Worm (Caenorhabditis elegans): ENCODE data around the gene D2096.6.
"Not testable (repeated sequence)": the region's sequence is repeated elsewhere in the genome, so short reads cannot be mapped to it uniquely, and the experiment has no call there.

Gene D2096.6

DNA sequence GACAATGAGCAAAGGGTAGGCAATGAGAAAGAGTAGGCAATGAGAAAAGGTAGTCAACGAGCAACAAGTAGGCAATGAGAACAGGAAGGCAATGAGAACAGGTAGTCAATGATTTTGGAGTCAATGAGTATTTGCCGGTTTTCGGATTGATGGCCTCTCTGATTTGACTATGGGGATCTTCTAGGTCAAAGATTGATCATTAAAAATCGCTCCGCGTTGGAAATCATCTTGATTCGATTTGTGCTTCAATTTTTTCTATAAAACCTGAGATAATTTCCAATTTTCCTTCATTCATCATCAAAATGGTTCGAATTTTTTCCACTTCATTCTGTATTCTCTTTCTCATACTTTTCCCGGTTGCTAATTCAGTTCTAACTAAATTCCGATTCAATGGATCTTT, 17.0 kb downstream of the D2096.6 start, which contains the start of gene F17E9.16:
Gene F17E9.16 (plus strand): TSS at position 301 of the 400 bp plus-strand sequence.
- not testable (repeated sequence) for TF ChIP-seq drap-1, bed-3, ceh-43 (GFP tag; optimal IDR thresholded peaks at IDR 0.05)

ce11 chrIV:8348073-8348472, 21.0 kb downstream of the D2096.6 start, which contains the start of gene F17E9.4:
F17E9.4 (plus strand) TSS chrIV:8348373.
- TF ChIP-seq mab-5 (tag; optimal IDR thresholded peaks at IDR 0.05) (no peak), M03D4.4 (tag; optimal IDR thresholded peaks at IDR 0.05) (no peak), sptf-1 (tag; optimal IDR thresholded peaks at IDR 0.05) (no peak), blmp-1 (tag; optimal IDR thresholded peaks at IDR 0.05) (no peak), cnd-1 (tag; optimal IDR thresholded peaks at IDR 0.05) (no peak), mep-1 (tag; optimal IDR thresholded peaks at IDR 0.05) (no peak), ztf-11 (tag; optimal IDR thresholded peaks at IDR 0.05) (no peak), elt-3 (tag; optimal IDR thresholded peaks at IDR 0.05) (no peak), nhr-2 (tag; optimal IDR thresholded peaks at IDR 0.05) (no peak), pha-4 (tag; optimal IDR thresholded peaks at IDR 0.05) (no peak), hlh-1 (tag; optimal IDR thresholded peaks at IDR 0.05) (no peak), unc-39 (tag; optimal IDR thresholded peaks at IDR 0.05) (no peak), ceh-43 (GFP tag; optimal IDR thresholded peaks at IDR 0.05) (no peak), ceh-39 (tag; optimal IDR thresholded peaks at IDR 0.05) (no peak), ceh-83 (GFP tag; optimal IDR thresholded peaks at IDR 0.05) (no peak), nhr-12 (tag; optimal IDR thresholded peaks at IDR 0.05) (no peak), unc-62 (GFP tag; optimal IDR thresholded peaks at IDR 0.05) (no peak), ham-2 (GFP tag; optimal IDR thresholded peaks at IDR 0.05) (no peak), lin-32 (GFP tag; optimal IDR thresholded peaks at IDR 0.05) (no peak), unc-120 (tag; optimal IDR thresholded peaks at IDR 0.05; ENCODE audit: poor library complexity, severe bottlenecking) (no peak)

DNA sequence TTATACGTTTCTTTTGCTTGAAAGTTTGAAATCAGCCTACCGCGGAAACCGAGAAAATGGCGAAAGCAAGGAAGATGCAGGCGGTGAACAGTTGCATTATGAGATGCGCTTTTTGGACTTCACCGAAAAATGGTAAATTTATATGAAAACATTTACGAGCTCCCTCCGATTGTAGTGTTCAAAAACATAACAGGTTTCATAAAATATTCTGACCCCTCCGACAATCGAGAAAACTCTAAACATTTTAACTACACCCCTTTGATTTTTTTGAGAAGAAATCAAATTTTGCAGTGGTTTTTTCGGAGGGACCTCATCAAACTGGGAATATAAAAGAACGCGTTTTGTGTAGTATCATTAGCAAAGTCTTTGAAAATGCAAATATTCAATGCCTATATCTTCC, 22.0 kb downstream of the D2096.6 start, which contains the start of the genes F17E9.18 and F17E9.15:
Gene F17E9.18 (minus strand): TSS at position 101 of the 400 bp plus-strand sequence.
Gene F17E9.15 (plus strand): TSS at position 368 of the 400 bp plus-strand sequence.
- TF ChIP-seq ces-1 (GFP tag; optimal IDR thresholded peaks at IDR 0.05) (no peak), mls-2 (tag; optimal IDR thresholded peaks at IDR 0.05) (no peak), zip-8 (tag; optimal IDR thresholded peaks at IDR 0.05) (no peak), nhr-12 (tag; optimal IDR thresholded peaks at IDR 0.05) (no peak), pha-4 (tag; optimal IDR thresholded peaks at IDR 0.05) (no peak), cnd-1 (tag; optimal IDR thresholded peaks at IDR 0.05) (no peak), ceh-83 (GFP tag; optimal IDR thresholded peaks at IDR 0.05) (no peak)

ce11 chrIV:8345518-8345917, 23.5 kb downstream of the D2096.6 start, which contains the start of gene F17E9.5:
F17E9.5 (plus strand) TSS chrIV:8345818.
- TF ChIP-seq cnd-1 (tag; optimal IDR thresholded peaks at IDR 0.05) = no peak
- TF ChIP-seq ham-2 (GFP tag; optimal IDR thresholded peaks at IDR 0.05) = no peak
- TF ChIP-seq flh-1 (GFP tag; optimal IDR thresholded peaks at IDR 0.05) = no peak
- TF ChIP-seq nhr-28 (tag; optimal IDR thresholded peaks at IDR 0.05) = no peak

ce11 chrIV:8342385-8342784, 26.6 kb downstream of the D2096.6 start, which contains the start of gene lgc-5:
lgc-5 (plus strand) TSS chrIV:8342685.
- TF ChIP-seq lsy-2 (tag; optimal IDR thresholded peaks at IDR 0.05) (no peak), ceh-43 (GFP tag; optimal IDR thresholded peaks at IDR 0.05) (no peak), ztf-11 (tag; optimal IDR thresholded peaks at IDR 0.05) (no peak), nhr-28 (tag; optimal IDR thresholded peaks at IDR 0.05) (no peak), M03D4.4 (tag; optimal IDR thresholded peaks at IDR 0.05) (no peak), ham-2 (GFP tag; optimal IDR thresholded peaks at IDR 0.05) (no peak), mep-1 (tag; optimal IDR thresholded peaks at IDR 0.05) (no peak), elt-3 (tag; optimal IDR thresholded peaks at IDR 0.05) (no peak)

ce11 chrIV:8339636-8340035, 29.4 kb downstream of the D2096.6 start, which contains the start of gene lgc-6:
lgc-6 (plus strand) TSS chrIV:8339936.
- TF ChIP-seq nhr-28 (tag; optimal IDR thresholded peaks at IDR 0.05) (no peak), ceh-83 (GFP tag; optimal IDR thresholded peaks at IDR 0.05) (no peak), lsy-2 (tag; optimal IDR thresholded peaks at IDR 0.05) (no peak), flh-1 (GFP tag; optimal IDR thresholded peaks at IDR 0.05) (no peak), nhr-12 (tag; optimal IDR thresholded peaks at IDR 0.05) (no peak), cnd-1 (tag; optimal IDR thresholded peaks at IDR 0.05) (no peak), tbx-8 (GFP tag; optimal IDR thresholded peaks at IDR 0.05) (no peak), ztf-11 (tag; optimal IDR thresholded peaks at IDR 0.05) (no peak), M03D4.4 (tag; optimal IDR thresholded peaks at IDR 0.05) (no peak), ham-2 (GFP tag; optimal IDR thresholded peaks at IDR 0.05) (no peak), nhr-76 (tag; optimal IDR thresholded peaks at IDR 0.05) (no peak), nhr-237 (tag; optimal IDR thresholded peaks at IDR 0.05) (no peak), mep-1 (tag; optimal IDR thresholded peaks at IDR 0.05) (no peak), hlh-1 (tag; optimal IDR thresholded peaks at IDR 0.05) (no peak), lin-32 (GFP tag; optimal IDR thresholded peaks at IDR 0.05) (no peak), drap-1 (GFP tag; optimal IDR thresholded peaks at IDR 0.05) (no peak), blmp-1 (tag; optimal IDR thresholded peaks at IDR 0.05) (no peak), mab-5 (tag; optimal IDR thresholded peaks at IDR 0.05) (no peak), pha-4 (tag; optimal IDR thresholded peaks at IDR 0.05) (no peak), unc-120 (tag; optimal IDR thresholded peaks at IDR 0.05; ENCODE audit: poor library complexity, severe bottlenecking) (no peak)
